Worm (Caenorhabditis elegans): ENCODE measurements around the gene ugt-33.
A peak's percentile ranks its signal among the peaks of the same experiment; 100 is the strongest.

The ugt-33 gene

DNA sequence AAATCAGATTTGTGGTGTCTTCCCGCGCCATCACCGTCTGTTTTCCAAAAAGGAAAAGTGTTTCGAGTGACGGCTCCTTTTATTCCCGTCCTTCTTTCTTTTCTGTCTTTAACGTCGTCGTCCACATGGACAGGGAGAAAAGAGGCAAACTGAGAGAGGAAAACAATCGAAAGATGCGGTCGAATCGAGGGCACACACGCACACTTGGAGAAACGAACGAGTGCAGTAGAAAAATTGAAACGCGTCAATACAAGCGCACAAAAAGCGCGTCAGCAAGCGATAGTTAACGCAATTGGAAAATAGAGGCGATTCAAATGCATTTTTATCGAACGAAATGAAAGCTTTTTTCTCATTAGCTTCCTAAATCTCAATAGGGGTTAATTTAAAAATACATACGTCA is 43.6 kb downstream of the ugt-33 start:
- TF ChIP-seq ceh-82 (tag; optimal IDR thresholded peaks at IDR 0.05) (peak; percentile 44), lin-39 (tag; optimal IDR thresholded peaks at IDR 0.05) (peak; percentile 2), ceh-16 (tag; optimal IDR thresholded peaks at IDR 0.05) (peak; percentile 86), aly-2 (tag; optimal IDR thresholded peaks at IDR 0.05) (no peak), elt-3 (tag; optimal IDR thresholded peaks at IDR 0.05) (no peak), fos-1 (tag; optimal IDR thresholded peaks at IDR 0.05) (peak; percentile 89), unc-62 (GFP tag; optimal IDR thresholded peaks at IDR 0.05) (peak; percentile 32), gmeb-1 (tag; optimal IDR thresholded peaks at IDR 0.05) (peak; percentile 96), ZK546.5 (tag; optimal IDR thresholded peaks at IDR 0.05) (peak; percentile 12), nhr-12 (tag; optimal IDR thresholded peaks at IDR 0.05) (peak; percentile 19), lin-13 (GFP tag; optimal IDR thresholded peaks at IDR 0.05) (peak; percentile 93), nhr-11 (tag; optimal IDR thresholded peaks at IDR 0.05) (no peak), skn-1 (tag; optimal IDR thresholded peaks at IDR 0.05) (no peak), unc-39 (tag; optimal IDR thresholded peaks at IDR 0.05) (no peak), nhr-77 (tag; optimal IDR thresholded peaks at IDR 0.05) (peak; percentile 48), nhr-25 (tag; optimal IDR thresholded peaks at IDR 0.05) (peak; percentile 93), F13H6.1 (tag; optimal IDR thresholded peaks at IDR 0.05) (peak; percentile 94), ztf-1 (GFP tag; conservative IDR thresholded peaks at IDR 0.05) (no peak), lsy-2 (tag; optimal IDR thresholded peaks at IDR 0.05) (peak; percentile 86 to 95), C34F6.9 (tag; optimal IDR thresholded peaks at IDR 0.05) (peak; percentile 98), ztf-4 (tag; optimal IDR thresholded peaks at IDR 0.05) (peak; percentile 69), lin-11 (tag; optimal IDR thresholded peaks at IDR 0.05) (peak; percentile 93), nhr-10 (tag; optimal IDR thresholded peaks at IDR 0.05) (peak; percentile 31), dmd-4 (tag; optimal IDR thresholded peaks at IDR 0.05) (no peak), nhr-21 (tag; optimal IDR thresholded peaks at IDR 0.05) (peak; percentile 87), blmp-1 (tag; optimal IDR thresholded peaks at IDR 0.05; ENCODE audit: insufficient read depth) (peak; percentile 52), egl-27 (tag; optimal IDR thresholded peaks at IDR 0.05) (peak; percentile 87), zag-1 (tag; optimal IDR thresholded peaks at IDR 0.05) (peak; percentile 64), sma-9 (GFP tag; optimal IDR thresholded peaks at IDR 0.05) (peak; percentile 95), sma-9 (tag; optimal IDR thresholded peaks at IDR 0.05) (no peak), sem-4 (tag; optimal IDR thresholded peaks at IDR 0.05) (peak; percentile 95), ztf-11 (tag; optimal IDR thresholded peaks at IDR 0.05) (no peak), elt-1 (tag; optimal IDR thresholded peaks at IDR 0.05) (no peak), R02D3.7 (tag; optimal IDR thresholded peaks at IDR 0.05) (peak; percentile 42), snpc-4 (tag; optimal IDR thresholded peaks at IDR 0.05) (peak; percentile 85), crh-2 (tag; optimal IDR thresholded peaks at IDR 0.05) (peak; percentile 96), peb-1 (tag; optimal IDR thresholded peaks at IDR 0.05) (no peak), mdl-1 (tag; optimal IDR thresholded peaks at IDR 0.05) (peak in 1 of 2 experiments; percentile 79), mbf-1 (tag; optimal IDR thresholded peaks at IDR 0.05) (no peak), Y55F3AM.14 (GFP tag; optimal IDR thresholded peaks at IDR 0.05) (peak; percentile 86), ama-1 (optimal IDR thresholded peaks at IDR 0.05) (peak; percentile 74), nhr-129 (tag; optimal IDR thresholded peaks at IDR 0.05) (peak; percentile 97), unc-55 (GFP tag; optimal IDR thresholded peaks at IDR 0.05) (peak; percentile 94), alr-1 (tag; optimal IDR thresholded peaks at IDR 0.05) (no peak), mab-5 (tag; optimal IDR thresholded peaks at IDR 0.05) (peak; percentile 87), nhr-237 (tag; optimal IDR thresholded peaks at IDR 0.05) (no peak), sma-3 (GFP tag; optimal IDR thresholded peaks at IDR 0.05) (peak; percentile 87), nhr-23 (tag; optimal IDR thresholded peaks at IDR 0.05) (no peak), nhr-6 (tag; optimal IDR thresholded peaks at IDR 0.05) (peak; percentile 93)

All from whole organism, L2 larva.